Worm (Caenorhabditis elegans) whole organism, late embryonic: Measurements from ENCODE around the gene C46F9.6.

Source experiments
- ceh-9 ChIP-seq: sonication (generic microtip); optimal IDR thresholded peaks from 2 replicates; lab custom pipeline; 2016; ENCODE audit warnings: mild to moderate bottlenecking, missing genetic modification characterization, inconsistent platforms, missing compliant biosample characterization
- dmd-4 ChIP-seq: sonication (generic microtip); optimal IDR thresholded peaks from 2 replicates; lab custom pipeline; 2016; ENCODE audit warnings: borderline replicate concordance, missing genetic modification characterization, missing compliant biosample characterization
- nhr-11 ChIP-seq: fragments of 150-350 bp; optimal IDR thresholded peaks from 2 replicates; lab custom pipeline; 2014; ENCODE audit warnings: missing biosample characterization, missing genetic modification characterization
- pax-1 ChIP-seq: fragments of 150-350 bp; optimal IDR thresholded peaks from 2 replicates; lab custom pipeline; 2014; ENCODE audit warnings: missing biosample characterization, missing genetic modification characterization

- no peak for TF ChIP-seq nhr-11 (tag; lab: Kevin White, UChicago)
- no peak for TF ChIP-seq ceh-9 (tag; lab: Kevin White, UChicago)
- no peak for TF ChIP-seq dmd-4
- no peak for TF ChIP-seq pax-1
Observed at ce11 chrII:1893912-1894311, 4.1 kb upstream of the C46F9.6 start, which contains the start of gene C16C4.1.
